Fruit fly (Drosophila melanogaster) whole organism, embryonic: Measurements from ENCODE around the gene Zdhhc8.
A peak's percentile ranks its signal among the peaks of the same experiment; 100 is the strongest.

Experiments used
- Ada2b ChIP-seq: fragments of 200-800 bp; sonication (Bioruptor generic); IDR thresholded peaks from 2 replicates; pipeline ENCODE4 v1.3.6; 2022; ENCODE audit warnings: missing biosample characterization, missing genetic modification characterization
- Adf1 ChIP-seq: fragments of 200-800 bp; sonication (Bioruptor generic); IDR thresholded peaks from 2 replicates; pipeline ENCODE4 v1.3.6; 2022; ENCODE audit warnings: missing biosample characterization, missing genetic modification characterization
- Awh ChIP-seq: fragments of 200-800 bp; sonication (Bioruptor generic); IDR thresholded peaks from 2 replicates; pipeline ENCODE4, ENCODE4 v1.3.6; 2022; ENCODE audit warnings: missing biosample characterization, missing genetic modification characterization
- B-H2 ChIP-seq: fragments of 200-800 bp; sonication (Bioruptor generic); optimal IDR thresholded peaks from 2 replicates; lab custom pipeline; 2018; ENCODE audit warnings: missing biosample characterization, mild to moderate bottlenecking, missing genetic modification characterization
- BEAF-32 ChIP-seq: fragments of 200-800 bp; sonication (Bioruptor generic); optimal IDR thresholded peaks from 3 replicates; lab custom pipeline; 2017; ENCODE audit warnings: missing biosample characterization, missing genetic modification characterization, mild to moderate bottlenecking, moderate library complexity, missing genetic modification reagents
- CG10274 ChIP-seq: fragments of 200-800 bp; sonication (Bioruptor generic); optimal IDR thresholded peaks from 3 replicates; lab custom pipeline; 2017; ENCODE audit warnings: missing biosample characterization, mild to moderate bottlenecking, missing genetic modification characterization
- CG13424 ChIP-seq: fragments of 200-800 bp; sonication (Bioruptor generic); optimal IDR thresholded peaks from 2 replicates; lab custom pipeline; 2019; ENCODE audit warnings: missing biosample characterization, mild to moderate bottlenecking, missing genetic modification characterization, moderate library complexity
- CG15269 ChIP-seq: fragments of 200-800 bp; sonication (Bioruptor generic); optimal IDR thresholded peaks from 2 replicates; lab custom pipeline; 2018; ENCODE audit warnings: missing biosample characterization, mild to moderate bottlenecking, missing genetic modification characterization, moderate library complexity
- CG15601 ChIP-seq: fragments of 200-800 bp; sonication (Bioruptor generic); optimal IDR thresholded peaks from 3 replicates; lab custom pipeline; 2019; ENCODE audit warnings: missing biosample characterization, mild to moderate bottlenecking, missing genetic modification characterization, moderate library complexity
- CG16779 ChIP-seq: fragments of 200-800 bp; sonication (Bioruptor generic); IDR thresholded peaks from 2 replicates; pipeline ENCODE4 v1.3.6; 2022; ENCODE audit warnings: missing biosample characterization, missing genetic modification characterization
- CG18262 ChIP-seq: fragments of 200-800 bp; optimal IDR thresholded peaks from 3 replicates; lab custom pipeline; 2019; ENCODE audit warnings: missing biosample characterization, mild to moderate bottlenecking, missing genetic modification characterization, moderate library complexity
- CG18599 ChIP-seq: fragments of 200-800 bp; sonication (Bioruptor generic); optimal IDR thresholded peaks from 3 replicates; lab custom pipeline; 2017; ENCODE audit warnings: missing biosample characterization, missing genetic modification characterization, mild to moderate bottlenecking, moderate library complexity, missing genetic modification reagents
- CG4730 ChIP-seq: fragments of 200-800 bp; sonication (Bioruptor generic); IDR thresholded peaks from 2 replicates; pipeline ENCODE4 v1.3.6; 2022; ENCODE audit warnings: missing biosample characterization, missing genetic modification characterization
- CG6813 ChIP-seq: fragments of 200-800 bp; sonication (Bioruptor generic); optimal IDR thresholded peaks from 2 replicates; lab custom pipeline; 2017; ENCODE audit warnings: missing biosample characterization, missing genetic modification characterization, mild to moderate bottlenecking, moderate library complexity, missing genetic modification reagents
- CG7745 ChIP-seq: fragments of 200-800 bp; sonication (Bioruptor generic); optimal IDR thresholded peaks from 2 replicates; lab custom pipeline; 2018; ENCODE audit warnings: missing biosample characterization, mild to moderate bottlenecking, missing genetic modification characterization, moderate library complexity
- CG8290 ChIP-seq, 3 experiments: fragments of 200-800 bp; sonication (Bioruptor generic); optimal IDR thresholded peaks; 2 replicates each; lab custom pipeline; 2016 to 2019; ENCODE audit warnings: missing biosample characterization in 3 of 3, missing genetic modification characterization in 3 of 3, mild to moderate bottlenecking in 2 of 3, moderate library complexity in 1 of 3
- CG8944 ChIP-seq: fragments of 200-800 bp; sonication (Bioruptor generic); optimal IDR thresholded peaks from 3 replicates; lab custom pipeline; 2016; ENCODE audit warnings: missing biosample characterization, missing genetic modification characterization
- CG9215 ChIP-seq: fragments of 200-800 bp; sonication (Bioruptor generic); IDR thresholded peaks from 2 replicates; pipeline ENCODE4 v1.3.6; 2022; ENCODE audit warnings: missing biosample characterization, missing genetic modification characterization
- CkIIα-i1 ChIP-seq: fragments of 200-800 bp; sonication (Bioruptor generic); IDR thresholded peaks from 2 replicates; pipeline ENCODE4 v1.3.6; 2022; ENCODE audit warnings: missing biosample characterization, missing genetic modification characterization
- Dad ChIP-seq: fragments of 200-800 bp; sonication (Bioruptor generic); optimal IDR thresholded peaks from 3 replicates; lab custom pipeline; 2016; ENCODE audit warnings: missing biosample characterization, missing genetic modification characterization
- Dip2 ChIP-seq: fragments of 200-800 bp; sonication (Bioruptor generic); IDR thresholded peaks from 2 replicates; pipeline ENCODE4 v1.3.6; 2022; ENCODE audit warnings: missing biosample characterization, missing genetic modification characterization
- Fer1 ChIP-seq: fragments of 200-800 bp; sonication (Bioruptor generic); optimal IDR thresholded peaks from 2 replicates; lab custom pipeline; 2017; ENCODE audit warnings: missing biosample characterization, mild to moderate bottlenecking, missing genetic modification characterization
- HHEX ChIP-seq: fragments of 200-800 bp; sonication (Bioruptor generic); optimal IDR thresholded peaks from 3 replicates; lab custom pipeline; 2017; ENCODE audit warnings: missing biosample characterization, mild to moderate bottlenecking, missing genetic modification characterization, missing genetic modification reagents
- Spps ChIP-seq: fragments of 200-800 bp; sonication (Bioruptor generic); optimal IDR thresholded peaks from 2 replicates; lab custom pipeline; 2018; ENCODE audit warnings: missing biosample characterization, mild to moderate bottlenecking, missing genetic modification characterization
- Usf ChIP-seq: fragments of 200-800 bp; sonication (Bioruptor generic); optimal IDR thresholded peaks from 2 replicates; lab custom pipeline; 2017; ENCODE audit warnings: missing genotype, missing biosample characterization, missing genetic modification characterization
- YL-1 ChIP-seq: fragments of 200-800 bp; sonication (Bioruptor generic); optimal IDR thresholded peaks from 3 replicates; lab custom pipeline; 2017; ENCODE audit warnings: missing biosample characterization, mild to moderate bottlenecking, missing genetic modification characterization
- ab ChIP-seq: fragments of 200-800 bp; sonication (Bioruptor generic); optimal IDR thresholded peaks from 2 replicates; lab custom pipeline; 2016; ENCODE audit warnings: missing biosample characterization, missing genetic modification characterization
- bab2 ChIP-seq: fragments of 200-800 bp; sonication (Bioruptor generic); optimal IDR thresholded peaks from 2 replicates; lab custom pipeline; 2016; ENCODE audit warnings: missing biosample characterization, missing genetic modification characterization
- cg ChIP-seq: fragments of 200-800 bp; sonication (Bioruptor generic); optimal IDR thresholded peaks from 3 replicates; lab custom pipeline; 2019; ENCODE audit warnings: missing biosample characterization, mild to moderate bottlenecking, missing genetic modification characterization, moderate library complexity
- dati ChIP-seq: fragments of 200-800 bp; sonication (Bioruptor generic); IDR thresholded peaks from 2 replicates; pipeline ENCODE4 v1.3.6; 2022; ENCODE audit warnings: missing biosample characterization, missing genetic modification characterization
- en ChIP-seq: fragments of 200-800 bp; sonication (Bioruptor generic); optimal IDR thresholded peaks from 2 replicates; lab custom pipeline; 2016; ENCODE audit warnings: missing biosample characterization, missing genetic modification characterization
- fd3F ChIP-seq: fragments of 200-800 bp; sonication (Bioruptor generic); optimal IDR thresholded peaks from 2 replicates; lab custom pipeline; 2018; ENCODE audit warnings: missing biosample characterization, mild to moderate bottlenecking, missing genetic modification characterization, moderate library complexity
- fd96Cb ChIP-seq: fragments of 200-800 bp; sonication (Bioruptor generic); optimal IDR thresholded peaks from 2 replicates; lab custom pipeline; 2018; ENCODE audit warnings: missing biosample characterization, mild to moderate bottlenecking, missing genetic modification characterization, moderate library complexity
- ken ChIP-seq: fragments of 200-800 bp; sonication (Bioruptor generic); IDR thresholded peaks from 3 replicates; pipeline ENCODE4 v1.3.6; 2022; ENCODE audit warnings: missing biosample characterization, missing genetic modification characterization
- lilli ChIP-seq: fragments of 200-800 bp; sonication (Bioruptor generic); optimal IDR thresholded peaks from 3 replicates; lab custom pipeline; 2016; ENCODE audit warnings: missing biosample characterization, missing genetic modification characterization
- lola ChIP-seq, 3 experiments: fragments of >200 bp in 2 of 3; fragments of 200-800 bp in 1 of 3; sonication (Bioruptor generic) in 1 of 3; optimal IDR thresholded peaks; 2 replicates each; lab custom pipeline; 2017 to 2019; ENCODE audit warnings: missing biosample characterization in 3 of 3, missing genetic modification characterization in 3 of 3, mild to moderate bottlenecking in 1 of 3, moderate library complexity in 1 of 3
- rib ChIP-seq: fragments of 200-800 bp; sonication (Bioruptor generic); IDR thresholded peaks from 2 replicates; pipeline ENCODE4 v1.3.6; 2022; ENCODE audit warnings: missing biosample characterization, missing genetic modification characterization
- seq ChIP-seq: fragments of 200-800 bp; sonication (Bioruptor generic); IDR thresholded peaks from 2 replicates; pipeline ENCODE4 v1.3.6; 2022; ENCODE audit warnings: missing biosample characterization, missing genetic modification characterization
- sim ChIP-seq: fragments of 200-800 bp; sonication (Bioruptor generic); IDR thresholded peaks from 2 replicates; pipeline ENCODE4 v1.3.6; 2022; ENCODE audit warnings: missing biosample characterization, missing genetic modification characterization
- sisA ChIP-seq: fragments of 200-800 bp; sonication (Bioruptor generic); IDR thresholded peaks from 2 replicates; pipeline ENCODE4 v1.3.6; 2022; ENCODE audit warnings: missing biosample characterization, missing genetic modification characterization
- slou ChIP-seq: fragments of 200-800 bp; sonication (Bioruptor generic); optimal IDR thresholded peaks from 3 replicates; lab custom pipeline; 2016; ENCODE audit warnings: missing biosample characterization, missing genetic modification characterization
- so ChIP-seq: fragments of 200-800 bp; sonication (Bioruptor generic); IDR thresholded peaks from 3 replicates; pipeline ENCODE4 v1.3.6; 2022; ENCODE audit warnings: missing biosample characterization, missing genetic modification characterization
- ssp ChIP-seq: fragments of 200-800 bp; sonication (Bioruptor generic); IDR thresholded peaks from 2 replicates; pipeline ENCODE4 v1.3.6; 2022; ENCODE audit warnings: missing biosample characterization, missing genetic modification characterization
- tgo ChIP-seq: fragments of 200-800 bp; sonication (Bioruptor generic); IDR thresholded peaks from 3 replicates; pipeline ENCODE4 v1.3.6; 2022; ENCODE audit warnings: missing biosample characterization, missing genetic modification characterization
- unpg ChIP-seq: fragments of 200-800 bp; sonication (Bioruptor generic); optimal IDR thresholded peaks from 3 replicates; lab custom pipeline; 2018; ENCODE audit warnings: missing biosample characterization, mild to moderate bottlenecking, missing genetic modification characterization, moderate library complexity
- vvl ChIP-seq: fragments of 200-800 bp; sonication (Bioruptor generic); IDR thresholded peaks from 2 replicates; pipeline ENCODE4 v1.3.6; 2022; ENCODE audit warnings: missing biosample characterization, missing genetic modification characterization
- zfh2 ChIP-seq: fragments of 200-800 bp; sonication (Bioruptor generic); optimal IDR thresholded peaks from 2 replicates; lab custom pipeline; 2016; ENCODE audit warnings: missing biosample characterization, missing genetic modification characterization

The Zdhhc8 gene

DNA sequence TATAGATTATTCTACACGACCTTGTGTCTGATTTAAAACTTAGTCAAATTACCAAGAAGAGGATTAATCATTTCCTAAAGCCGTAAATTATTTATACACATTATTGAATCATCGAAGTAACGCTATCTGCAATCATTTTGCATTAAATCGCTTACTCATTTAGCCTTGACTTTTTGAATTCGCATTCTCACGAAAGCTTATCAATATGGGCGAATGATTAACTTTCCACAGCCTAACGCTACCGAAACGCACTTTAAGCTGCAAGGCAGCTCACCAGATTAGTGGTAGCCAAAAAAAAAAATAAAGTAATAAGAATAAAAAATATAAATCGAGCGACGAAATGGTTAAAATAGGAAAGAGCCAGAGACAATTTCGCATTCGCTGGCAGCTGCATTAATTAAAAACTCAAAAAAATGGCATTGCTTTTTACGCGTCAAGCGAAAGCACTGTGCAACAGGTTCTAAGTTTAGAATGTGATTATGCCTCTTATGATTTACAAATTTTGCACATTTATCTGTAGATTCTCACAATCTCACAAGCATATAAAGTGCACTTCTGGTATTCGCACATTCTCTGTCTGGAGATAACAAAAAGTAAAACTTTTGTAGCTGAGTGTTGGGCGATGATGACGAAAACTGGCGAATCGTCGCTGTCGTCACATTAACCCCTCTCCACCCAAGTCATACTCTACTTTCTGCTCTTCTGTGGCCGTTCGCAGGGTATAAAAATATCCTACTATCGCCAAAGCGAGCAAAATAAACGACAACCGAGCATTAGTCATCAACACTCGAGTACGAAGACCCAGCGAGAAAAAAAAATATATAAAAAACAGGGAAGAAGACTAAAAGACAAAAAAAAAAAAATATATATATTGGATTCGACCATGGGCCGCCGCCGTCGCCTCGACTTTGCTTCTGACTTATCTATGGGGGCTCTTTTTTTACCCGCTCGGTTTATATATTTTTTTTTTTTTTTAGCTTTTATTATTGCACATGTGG, 12.2 kb downstream of the Zdhhc8 start (continued):
- TF ChIP-seq fd96Cb (peak; percentile 52), bab2 (peak; percentile 25), Dip2 (GFP tag; lab: Robert Waterston, UW) (no peak), rib (GFP tag; lab: Robert Waterston, UW) (0 out of 2 replicates have a peak, but pooled peaks have one; percentile 65), CG15601 (tag; lab: Kevin White, UChicago) (no peak), seq (GFP tag; lab: Robert Waterston, UW) (peak; percentile 80), HHEX (GFP tag; lab: Kevin White, UChicago) (peak; percentile 58), CG4730 (GFP tag; lab: Robert Waterston, UW) (peak; percentile 55), CG10274 (peak; percentile 45), CG18599 (GFP tag; lab: Kevin White, UChicago) (peak; percentile 77), lola (GFP tag; optimal IDR thresholded peaks at IDR 0.05; lab: Kevin White, UChicago) (no peak), ssp (GFP tag; lab: Robert Waterston, UW) (peak; percentile 53), dati (GFP tag; lab: Robert Waterston, UW) (no peak), ab (GFP tag; lab: Kevin White, UChicago) (peak; percentile 18), B-H2 (GFP tag; lab: Kevin White, UChicago) (no peak), Adf1 (GFP tag; lab: Robert Waterston, UW) (peak; percentile 35; the same call in 1 of the 2 replicates), CkIIα-i1 (0 out of 2 replicates have a peak, but pooled peaks have one; percentile 36), sisA (GFP tag; lab: Robert Waterston, UW) (peak; percentile 63), CG16779 (GFP tag; lab: Robert Waterston, UW) (no peak), fd3F (GFP tag; lab: Kevin White, UChicago) (peak; percentile 71), vvl (GFP tag; lab: Robert Waterston, UW) (peak; percentile 85), Awh (GFP tag; lab: Robert Waterston, UW) (0 out of 2 replicates have a peak, but pooled peaks have one; percentile 26), Ada2b (GFP tag; lab: Robert Waterston, UW) (peak; percentile 83), CG8944 (GFP tag; lab: Kevin White, UChicago) (peak; percentile 39), Usf (peak; percentile 57), cg (GFP tag; lab: Kevin White, UChicago) (no peak), Dad (peak; percentile 48), lilli (peak; percentile 76), Fer1 (GFP tag; lab: Kevin White, UChicago) (peak; percentile 58), tgo (GFP tag; lab: Robert Waterston, UW) (peak; percentile 58; the same call in 2 of the 3 replicates), CG18262 (peak; percentile 4), CG13424 (tag; lab: Kevin White, UChicago) (peak; percentile 42), unpg (peak; percentile 73), CG9215 (GFP tag; lab: Robert Waterston, UW) (peak; percentile 65; the same call in 1 of the 2 replicates), CG15269 (tag; lab: Kevin White, UChicago) (peak; percentile 79), sim (no peak), so (GFP tag; lab: Robert Waterston, UW) (peak; percentile 74), CG6813 (GFP tag; lab: Kevin White, UChicago) (peak; percentile 53), zfh2 (GFP tag; lab: Kevin White, UChicago) (peak; percentile 69), Spps (no peak), slou (GFP tag; lab: Kevin White, UChicago) (peak; percentile 46), CG8290 (GFP tag; optimal IDR thresholded peaks at IDR 0.05; lab: Kevin White, UChicago) (no peak), CG8290 (tag; optimal IDR thresholded peaks at IDR 0.05; lab: Kevin White, UChicago) (peak in 1 of 2 experiments; percentile 93), CG7745 (tag; lab: Kevin White, UChicago) (no peak), en (GFP tag; lab: Kevin White, UChicago) (no peak), YL-1 (no peak), ken (GFP tag; lab: Robert Waterston, UW) (peak; percentile 48; the same call in 1 of the 3 replicates), BEAF-32 (no peak)
